Fruit fly (Drosophila melanogaster) whole organism, prepupa: Measurements from ENCODE around the gene CG33258.

ENCODE experiments used
- Blimp-1 ChIP-seq: fragments of 200-800 bp; sonication (Bioruptor generic); optimal IDR thresholded peaks from 3 replicates; lab custom pipeline; 2017; ENCODE audit warnings: missing biosample characterization, missing genetic modification characterization, mild to moderate bottlenecking, moderate library complexity, missing genetic modification reagents
- CG10631 ChIP-seq: fragments of 200-800 bp; sonication (Bioruptor generic); optimal IDR thresholded peaks from 2 replicates; lab custom pipeline; 2016; ENCODE audit warnings: missing biosample characterization, missing genetic modification characterization
- CG10669 ChIP-seq: fragments of 200-800 bp; sonication (Bioruptor generic); optimal IDR thresholded peaks from 3 replicates; lab custom pipeline; 2018; ENCODE audit warnings: missing biosample characterization, mild to moderate bottlenecking, missing genetic modification characterization, moderate library complexity
- CG11294 ChIP-seq: fragments of 200-800 bp; sonication (Bioruptor generic); IDR thresholded peaks from 2 replicates; pipeline ENCODE4 v1.3.6; 2022; ENCODE audit warnings: missing biosample characterization, missing genetic modification characterization
- CG11762 ChIP-seq: fragments of 200-800 bp; sonication (Bioruptor generic); optimal IDR thresholded peaks from 3 replicates; lab custom pipeline; 2016; ENCODE audit warnings: missing biosample characterization, missing genetic modification characterization; ENCODE audit not compliant: insufficient read depth
- CG11902 ChIP-seq: fragments of 200-800 bp; sonication (Bioruptor generic); optimal IDR thresholded peaks from 3 replicates; lab custom pipeline; 2016; ENCODE audit warnings: missing biosample characterization, missing genetic modification characterization
- CG15336 ChIP-seq: fragments of 200-800 bp; sonication (Bioruptor generic); IDR thresholded peaks from 2 replicates; pipeline ENCODE4 v1.3.6; 2022; ENCODE audit warnings: missing biosample characterization, missing genetic modification characterization
- CG16779 ChIP-seq: fragments of 200-800 bp; sonication (Bioruptor generic); optimal IDR thresholded peaks from 3 replicates; lab custom pipeline; 2017; ENCODE audit warnings: missing biosample characterization, mild to moderate bottlenecking, missing genetic modification characterization
- CG3032 ChIP-seq: fragments of 200-800 bp; optimal IDR thresholded peaks from 2 replicates; lab custom pipeline; 2019; ENCODE audit warnings: missing biosample characterization, mild to moderate bottlenecking, missing genetic modification characterization, moderate library complexity
- CG31627 ChIP-seq: fragments of 200-800 bp; sonication (Bioruptor generic); optimal IDR thresholded peaks from 3 replicates; lab custom pipeline; 2016; ENCODE audit warnings: missing biosample characterization, missing genetic modification characterization
- CG34406 ChIP-seq: fragments of 200-800 bp; sonication (Bioruptor generic); optimal IDR thresholded peaks from 3 replicates; lab custom pipeline; 2016; ENCODE audit warnings: missing biosample characterization, missing genetic modification characterization
- CG3919 ChIP-seq: fragments of 200-800 bp; sonication (Bioruptor generic); optimal IDR thresholded peaks from 3 replicates; lab custom pipeline; 2016; ENCODE audit warnings: missing biosample characterization, missing genetic modification characterization
- CG4318 ChIP-seq: fragments of 200-800 bp; sonication (Bioruptor generic); optimal IDR thresholded peaks from 3 replicates; lab custom pipeline; 2017; ENCODE audit warnings: missing biosample characterization, mild to moderate bottlenecking, missing genetic modification characterization
- CG6163 ChIP-seq: fragments of 200-800 bp; sonication (Bioruptor generic); IDR thresholded peaks from 3 replicates; pipeline ENCODE4 v1.3.6; 2022; ENCODE audit warnings: missing biosample characterization, missing genetic modification characterization
- CG6276 ChIP-seq: fragments of 200-800 bp; sonication (Bioruptor generic); optimal IDR thresholded peaks from 2 replicates; lab custom pipeline; 2017; ENCODE audit warnings: missing biosample characterization, mild to moderate bottlenecking, missing genetic modification characterization
- CG6792 ChIP-seq: fragments of 200-800 bp; sonication (Bioruptor generic); optimal IDR thresholded peaks from 3 replicates; lab custom pipeline; 2016; ENCODE audit warnings: missing biosample characterization, missing genetic modification characterization
- CG6808 ChIP-seq: fragments of 200-800 bp; sonication (Bioruptor generic); optimal IDR thresholded peaks from 3 replicates; lab custom pipeline; 2017; ENCODE audit warnings: missing biosample characterization, missing genetic modification characterization, mild to moderate bottlenecking, moderate library complexity, missing genetic modification reagents
- CG6854 ChIP-seq: fragments of 200-800 bp; sonication (Bioruptor generic); optimal IDR thresholded peaks from 2 replicates; lab custom pipeline; 2017; ENCODE audit warnings: missing biosample characterization, mild to moderate bottlenecking, missing genetic modification characterization
- CG7368 ChIP-seq: fragments of 200-800 bp; sonication (Bioruptor generic); optimal IDR thresholded peaks from 3 replicates; lab custom pipeline; 2016; ENCODE audit warnings: missing biosample characterization, missing genetic modification characterization
- CG8319 ChIP-seq: fragments of 200-800 bp; sonication (Bioruptor generic); optimal IDR thresholded peaks from 3 replicates; lab custom pipeline; 2016; ENCODE audit warnings: missing biosample characterization, missing genetic modification characterization
- CG8632 ChIP-seq: fragments of 200-800 bp; sonication (Bioruptor generic); optimal IDR thresholded peaks from 3 replicates; lab custom pipeline; 2016; ENCODE audit warnings: missing biosample characterization, missing genetic modification characterization
- CG9139 ChIP-seq: fragments of 200-800 bp; sonication (Bioruptor generic); optimal IDR thresholded peaks from 3 replicates; lab custom pipeline; 2017; ENCODE audit warnings: missing biosample characterization, mild to moderate bottlenecking, missing genetic modification characterization
- Eip75B ChIP-seq: fragments of 200-800 bp; sonication (Bioruptor generic); optimal IDR thresholded peaks from 3 replicates; lab custom pipeline; 2016; ENCODE audit warnings: missing biosample characterization, missing genetic modification characterization
- Eip78C ChIP-seq: fragments of 200-800 bp; sonication (Bioruptor generic); peaks from one replicate; lab custom pipeline; 2016; ENCODE audit warnings: missing biosample characterization, missing genetic modification characterization
- Ets21C ChIP-seq: fragments of 200-800 bp; sonication (Bioruptor generic); optimal IDR thresholded peaks from 3 replicates; lab custom pipeline; 2016; ENCODE audit warnings: missing biosample characterization, missing genetic modification characterization
- Ets96B ChIP-seq: fragments of 200-800 bp; optimal IDR thresholded peaks from 2 replicates; lab custom pipeline; 2019; ENCODE audit warnings: missing biosample characterization, mild to moderate bottlenecking, missing genetic modification characterization, moderate library complexity
- Gug ChIP-seq: fragments of 200-800 bp; sonication (Bioruptor generic); IDR thresholded peaks from 2 replicates; pipeline ENCODE4 v1.3.6; 2022; ENCODE audit warnings: missing biosample characterization, missing genetic modification characterization
- Hr38 ChIP-seq: sonication (Bioruptor generic); optimal IDR thresholded peaks from 2 replicates; lab custom pipeline; 2016; ENCODE audit warnings: missing biosample characterization, missing genetic modification characterization
- Hr39 ChIP-seq: fragments of 200-800 bp; sonication (Bioruptor generic); optimal IDR thresholded peaks from 2 replicates; lab custom pipeline; 2016; ENCODE audit warnings: missing biosample characterization, missing genetic modification characterization
- Hr4 ChIP-seq: fragments of 200-800 bp; sonication (Bioruptor generic); optimal IDR thresholded peaks from 3 replicates; lab custom pipeline; 2016; ENCODE audit warnings: missing biosample characterization, missing genetic modification characterization
- Lpt ChIP-seq: fragments of 200-800 bp; sonication (Bioruptor generic); optimal IDR thresholded peaks from 3 replicates; lab custom pipeline; 2016; ENCODE audit warnings: missing biosample characterization, missing genetic modification characterization
- Met ChIP-seq: fragments of 200-800 bp; sonication (Bioruptor generic); optimal IDR thresholded peaks from 3 replicates; lab custom pipeline; 2016; ENCODE audit warnings: missing biosample characterization, missing genetic modification characterization
- OdsH ChIP-seq: fragments of 200-800 bp; sonication (Bioruptor generic); optimal IDR thresholded peaks from 3 replicates; lab custom pipeline; 2016; ENCODE audit warnings: missing biosample characterization, missing genetic modification characterization
- Smox ChIP-seq: fragments of 200-800 bp; sonication (Bioruptor generic); optimal IDR thresholded peaks from 3 replicates; lab custom pipeline; 2016; ENCODE audit warnings: missing biosample characterization, missing genetic modification characterization
- Sox102F ChIP-seq: fragments of 200-800 bp; sonication (Bioruptor generic); optimal IDR thresholded peaks from 2 replicates; lab custom pipeline; 2016; ENCODE audit warnings: missing biosample characterization, mild to moderate bottlenecking, missing genetic modification characterization
- Sox14 ChIP-seq: fragments of 200-800 bp; sonication (Bioruptor generic); optimal IDR thresholded peaks from 3 replicates; lab custom pipeline; 2016; ENCODE audit warnings: missing biosample characterization, missing genetic modification characterization
- Sox15 ChIP-seq: fragments of 200-800 bp; sonication (Bioruptor generic); optimal IDR thresholded peaks from 3 replicates; lab custom pipeline; 2016; ENCODE audit warnings: missing biosample characterization, missing genetic modification characterization
- achi ChIP-seq: fragments of 200-800 bp; sonication (Bioruptor generic); optimal IDR thresholded peaks from 3 replicates; lab custom pipeline; 2016; ENCODE audit warnings: missing biosample characterization, missing genetic modification characterization
- acj6 ChIP-seq: fragments of 200-800 bp; sonication (Bioruptor generic); optimal IDR thresholded peaks from 3 replicates; lab custom pipeline; 2016; ENCODE audit warnings: missing biosample characterization, missing genetic modification characterization
- cyc ChIP-seq: fragments of 200-800 bp; sonication (Bioruptor generic); optimal IDR thresholded peaks from 3 replicates; lab custom pipeline; 2016; ENCODE audit warnings: missing biosample characterization, missing genetic modification characterization
- dac ChIP-seq: fragments of 200-800 bp; sonication (Bioruptor generic); optimal IDR thresholded peaks from 2 replicates; lab custom pipeline; 2017; ENCODE audit warnings: missing biosample characterization, mild to moderate bottlenecking, missing genetic modification characterization
- eg ChIP-seq: fragments of 200-800 bp; sonication (Bioruptor generic); IDR thresholded peaks from 3 replicates; pipeline ENCODE4 v1.3.6; 2022; ENCODE audit warnings: missing biosample characterization, missing genetic modification characterization
- esn ChIP-seq: fragments of 200-800 bp; sonication (Bioruptor generic); optimal IDR thresholded peaks from 2 replicates; lab custom pipeline; 2016; ENCODE audit warnings: missing biosample characterization, mild to moderate bottlenecking, missing genetic modification characterization, moderate library complexity
- fd59A ChIP-seq: fragments of 200-800 bp; sonication (Bioruptor generic); optimal IDR thresholded peaks from 2 replicates; lab custom pipeline; 2017; ENCODE audit warnings: missing biosample characterization, mild to moderate bottlenecking, missing genetic modification characterization, missing genetic modification reagents
- fd85E ChIP-seq: fragments of 200-800 bp; sonication (Bioruptor generic); optimal IDR thresholded peaks from 3 replicates; lab custom pipeline; 2016; ENCODE audit warnings: missing biosample characterization, missing genetic modification characterization
- lz ChIP-seq: fragments of 200-800 bp; sonication (Bioruptor generic); optimal IDR thresholded peaks from 3 replicates; lab custom pipeline; 2016; ENCODE audit warnings: missing biosample characterization, missing genetic modification characterization
- net ChIP-seq: fragments of 200-800 bp; sonication (Bioruptor generic); optimal IDR thresholded peaks from 3 replicates; lab custom pipeline; 2016; ENCODE audit warnings: missing biosample characterization, missing genetic modification characterization
- pdm3 ChIP-seq: fragments of 200-800 bp; sonication (Bioruptor generic); optimal IDR thresholded peaks from 3 replicates; lab custom pipeline; 2016; ENCODE audit warnings: missing biosample characterization, missing genetic modification characterization
- salr ChIP-seq, 2 experiments: fragments of 200-800 bp; sonication (Bioruptor generic); optimal IDR thresholded peaks; 3 replicates each; lab custom pipeline; 2016 to 2018; ENCODE audit warnings: missing biosample characterization in 2 of 2, missing genetic modification characterization in 2 of 2, mild to moderate bottlenecking in 1 of 2
- spab ChIP-seq: fragments of 200-800 bp; sonication (Bioruptor generic); optimal IDR thresholded peaks from 2 replicates; lab custom pipeline; 2017; ENCODE audit warnings: missing biosample characterization, mild to moderate bottlenecking, missing genetic modification characterization, missing genetic modification reagents
- ss ChIP-seq, 2 experiments: fragments of 200-800 bp; sonication (Bioruptor generic); optimal IDR thresholded peaks; 2 replicates in 1 of 2; 3 replicates in 1 of 2; lab custom pipeline; 2017 to 2018; ENCODE audit warnings: mild to moderate bottlenecking in 2 of 2, missing biosample characterization in 2 of 2, missing genetic modification characterization in 2 of 2, moderate library complexity in 1 of 2
- svp ChIP-seq: fragments of 200-800 bp; sonication (Bioruptor generic); peaks from one replicate; lab custom pipeline; 2016; ENCODE audit warnings: missing biosample characterization, missing genetic modification characterization
- topi ChIP-seq: fragments of 200-800 bp; sonication (Bioruptor generic); optimal IDR thresholded peaks from 3 replicates; lab custom pipeline; 2016; ENCODE audit warnings: missing biosample characterization, missing genetic modification characterization

Gene CG33258

DNA sequence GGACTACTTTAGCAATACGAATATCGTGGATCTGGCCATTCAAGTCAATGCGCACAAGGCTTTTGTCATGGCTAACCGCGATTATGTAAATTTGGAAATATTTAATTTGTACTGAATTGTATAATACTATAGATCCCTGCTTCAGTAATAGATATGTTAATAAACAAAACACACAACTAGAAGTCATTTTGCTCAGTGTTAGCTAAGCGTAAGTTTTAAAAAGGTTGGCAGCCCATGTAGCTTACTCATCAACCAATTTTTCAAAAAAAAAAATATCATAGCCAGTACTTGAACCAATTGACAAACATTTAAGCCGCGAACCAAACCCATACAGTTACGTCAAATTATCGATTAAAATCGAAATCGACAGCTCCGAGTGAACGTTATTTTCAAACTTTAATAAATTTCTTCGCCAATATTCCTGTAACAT, 45.3 kb upstream of the CG33258 start:
- TF ChIP-seq CG11762 (GFP tag; lab: Kevin White, UChicago) (peak; percentile 53), Eip78C (GFP tag; lab: Kevin White, UChicago) (peak; percentile 94), CG11294 (GFP tag; lab: Robert Waterston, UW) (peak; percentile 64), CG4318 (peak; percentile 35), Hr4 (peak; percentile 78), achi (GFP tag; lab: Kevin White, UChicago) (peak; percentile 70), Hr39 (GFP tag; lab: Kevin White, UChicago) (peak; percentile 78), esn (GFP tag; lab: Kevin White, UChicago) (peak; percentile 78), fd85E (GFP tag; lab: Kevin White, UChicago) (no peak), Blimp-1 (GFP tag; lab: Kevin White, UChicago) (peak; percentile 37), spab (peak; percentile 59), eg (GFP tag; lab: Robert Waterston, UW) (peak; percentile 89), topi (GFP tag; lab: Kevin White, UChicago) (peak; percentile 65), CG10669 (GFP tag; lab: Kevin White, UChicago) (peak; percentile 68), svp (GFP tag; lab: Kevin White, UChicago) (peak; percentile 88), CG3032 (tag; lab: Kevin White, UChicago) (peak; percentile 74), CG8632 (peak; percentile 51), Sox14 (GFP tag; lab: Kevin White, UChicago) (peak; percentile 74), CG31627 (GFP tag; lab: Kevin White, UChicago) (peak; percentile 73), CG15336 (peak; percentile 91), salr (GFP tag; optimal IDR thresholded peaks at IDR 0.05; lab: Kevin White, UChicago) (peak; percentile 17 to 50), ss (GFP tag; optimal IDR thresholded peaks at IDR 0.05; lab: Kevin White, UChicago) (peak; percentile 3 to 49), Sox15 (peak; percentile 43), Ets96B (peak; percentile 59), Ets21C (GFP tag; lab: Kevin White, UChicago) (peak; percentile 43), CG7368 (GFP tag; lab: Kevin White, UChicago) (peak; percentile 50), CG6163 (GFP tag; lab: Robert Waterston, UW) (peak; percentile 85), CG10631 (GFP tag; lab: Kevin White, UChicago) (peak; percentile 65), net (GFP tag; lab: Kevin White, UChicago) (peak; percentile 67), CG6808 (GFP tag; lab: Kevin White, UChicago) (peak; percentile 70), Sox102F (GFP tag; lab: Kevin White, UChicago) (peak; percentile 76), pdm3 (GFP tag; lab: Kevin White, UChicago) (peak; percentile 75), CG11902 (GFP tag; lab: Kevin White, UChicago) (peak; percentile 17), CG9139 (no peak), CG6792 (GFP tag; lab: Kevin White, UChicago) (peak; percentile 53), dac (GFP tag; lab: Kevin White, UChicago) (peak; percentile 9), OdsH (GFP tag; lab: Kevin White, UChicago) (peak; percentile 70), Smox (GFP tag; lab: Kevin White, UChicago) (peak; percentile 78), Eip75B (peak; percentile 84), cyc (GFP tag; lab: Kevin White, UChicago) (peak; percentile 67), CG6276 (GFP tag; lab: Kevin White, UChicago) (peak; percentile 76), CG8319 (no peak), Lpt (GFP tag; lab: Kevin White, UChicago) (peak; percentile 72), acj6 (GFP tag; lab: Kevin White, UChicago) (peak; percentile 66), CG16779 (tag; lab: Kevin White, UChicago) (peak; percentile 55), CG3919 (GFP tag; lab: Kevin White, UChicago) (peak; percentile 83), fd59A (GFP tag; lab: Kevin White, UChicago) (peak; percentile 39), Met (peak; percentile 80), Hr38 (GFP tag; lab: Kevin White, UChicago) (no peak), CG34406 (GFP tag; lab: Kevin White, UChicago) (peak; percentile 74), Gug (GFP tag; lab: Robert Waterston, UW) (peak; percentile 73), lz (peak; percentile 72), CG6854 (GFP tag; lab: Kevin White, UChicago) (peak; percentile 42)
